Worm (Caenorhabditis elegans): Measurements from ENCODE around the gene K09E9.7.

- TF ChIP-seq ceh-2 (tag; optimal IDR thresholded peaks at IDR 0.05) (no peak), fax-1 (tag; optimal IDR thresholded peaks at IDR 0.05) (no peak)
Observed at ce11 chrX:15604236-15604635, 36.5 kb upstream of the K09E9.7 start.

Data from whole organism, late embryonic.